Fruit fly (Drosophila melanogaster): ENCODE data around the gene primo-2.

Gene primo-2

DNA sequence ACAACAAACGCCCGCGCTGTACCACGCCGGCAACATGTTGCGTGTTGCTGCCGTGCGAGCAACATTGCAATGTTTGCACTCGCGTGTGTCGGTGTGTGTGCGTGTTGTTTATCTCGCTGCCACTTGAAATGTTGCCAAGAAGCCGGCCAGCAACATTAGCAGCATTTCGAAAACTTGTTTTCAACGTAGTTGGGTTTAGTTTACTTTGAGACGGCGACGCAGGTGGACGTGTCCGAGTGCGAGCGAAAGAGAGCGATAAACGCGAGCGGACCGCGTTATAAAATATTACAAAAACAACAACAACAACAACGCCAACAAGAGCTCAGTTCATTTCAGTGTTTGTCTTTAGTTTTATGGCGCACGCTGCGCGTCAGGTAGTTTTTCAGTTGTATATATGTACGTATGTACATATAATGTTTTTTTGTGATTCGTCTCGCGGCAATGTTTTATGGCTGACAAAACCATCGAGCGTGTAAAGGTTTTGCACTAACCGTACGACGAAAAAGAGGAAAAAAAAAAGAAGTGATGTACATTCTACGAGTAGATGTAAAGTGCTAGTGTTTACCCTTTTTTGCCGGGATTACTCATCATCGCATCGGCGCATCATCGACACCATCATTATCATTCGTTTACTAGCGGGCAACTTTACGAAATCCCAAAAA lies 3.5 kb upstream of the primo-2 start, which contains the start of gene kmr (continued):
- no peak for TF ChIP-seq CG16863 (GFP tag; optimal IDR thresholded peaks at IDR 0.05)
- TF ChIP-seq CG6654 (GFP tag; optimal IDR thresholded peaks at IDR 0.05) = no peak
- no peak for TF ChIP-seq CG1647 (GFP tag; optimal IDR thresholded peaks at IDR 0.05)
- TF ChIP-seq lov (optimal IDR thresholded peaks at IDR 0.05) = no peak
- TF ChIP-seq lov (GFP tag; IDR thresholded peaks at IDR 0.05) = peak; percentile 57; the same call in 1 of the 3 replicates
- TF ChIP-seq CG4360 (GFP tag; IDR thresholded peaks at IDR 0.05) = peak; percentile 97
- TF ChIP-seq scrt (GFP tag; optimal IDR thresholded peaks at IDR 0.05) = peak; percentile 39
- no peak for TF ChIP-seq cato (GFP tag; optimal IDR thresholded peaks at IDR 0.05; ENCODE audit: borderline replicate concordance)
- peak; percentile 60; the same call in 1 of the 2 replicates for TF ChIP-seq stc (GFP tag; IDR thresholded peaks at IDR 0.05)
- TF ChIP-seq kni (GFP tag; optimal IDR thresholded peaks at IDR 0.05) = peak; percentile 83
- TF ChIP-seq fru (optimal IDR thresholded peaks at IDR 0.05) = no peak
- no peak for TF ChIP-seq CG32767 (GFP tag; IDR thresholded peaks at IDR 0.05)
- peak; percentile 67; the same call in 1 of the 2 replicates for TF ChIP-seq bbx (GFP tag; IDR thresholded peaks at IDR 0.05; ENCODE audit: partially characterized antibody)
- no peak; the same call in 1 of the 2 replicates for TF ChIP-seq GATAe (GFP tag; conservative IDR thresholded peaks at IDR 0.05)
- peak; percentile 100 for TF ChIP-seq CG11504 (tag; optimal IDR thresholded peaks at IDR 0.05)
- peak; percentile 76 for TF ChIP-seq abd-A (tag; optimal IDR thresholded peaks at IDR 0.05)
- no peak for TF ChIP-seq Oaz (GFP tag; IDR thresholded peaks at IDR 0.05)
- peak; percentile 58 for TF ChIP-seq mirr (GFP tag; optimal IDR thresholded peaks at IDR 0.05)
- TF ChIP-seq CG6854 (GFP tag; optimal IDR thresholded peaks at IDR 0.05) = peak; percentile 69
- TF ChIP-seq CG32772 (GFP tag; IDR thresholded peaks at IDR 0.05) = no peak
- TF ChIP-seq h (optimal IDR thresholded peaks at IDR 0.05) = no peak
- peak; percentile 15 for TF ChIP-seq CG12391 (tag; optimal IDR thresholded peaks at IDR 0.05)
- peak; percentile 39 for TF ChIP-seq dmrt99B (tag; optimal IDR thresholded peaks at IDR 0.05)
- TF ChIP-seq sc (optimal IDR thresholded peaks at IDR 0.05) = no peak
- no peak for TF ChIP-seq sc (GFP tag; optimal IDR thresholded peaks at IDR 0.05)
- peak; percentile 38 for TF ChIP-seq dm (GFP tag; optimal IDR thresholded peaks at IDR 0.05)
- peak; percentile 21 for TF ChIP-seq Vsx1 (GFP tag; optimal IDR thresholded peaks at IDR 0.05)
- peak; percentile 44 for TF ChIP-seq ac (GFP tag; optimal IDR thresholded peaks at IDR 0.05)
- TF ChIP-seq CG8089 (GFP tag; optimal IDR thresholded peaks at IDR 0.05) = peak; percentile 15
- no peak for TF ChIP-seq CG11085 (GFP tag; IDR thresholded peaks at IDR 0.05)
- TF ChIP-seq btn (GFP tag; optimal IDR thresholded peaks at IDR 0.05) = no peak
- TF ChIP-seq vvl (GFP tag; IDR thresholded peaks at IDR 0.05) = peak; percentile 65; the same call in 1 of the 2 replicates
- no peak for TF ChIP-seq CG17361 (GFP tag; IDR thresholded peaks at IDR 0.05)
- peak in 1 of 2 experiments; percentile 31 for TF ChIP-seq chif (GFP tag; optimal IDR thresholded peaks at IDR 0.05)
- no peak for TF ChIP-seq Ada2b (GFP tag; IDR thresholded peaks at IDR 0.05)
- TF ChIP-seq gfzf (GFP tag; optimal IDR thresholded peaks at IDR 0.05) = no peak
- TF ChIP-seq nom (GFP tag; optimal IDR thresholded peaks at IDR 0.05) = peak; percentile 52
- TF ChIP-seq CG16779 (GFP tag; IDR thresholded peaks at IDR 0.05) = no peak
- TF ChIP-seq bowl (GFP tag; IDR thresholded peaks at IDR 0.05) = peak; percentile 55; the same call in 1 of the 2 replicates
- TF ChIP-seq CG10366 (GFP tag; IDR thresholded peaks at IDR 0.05) = no peak
- TF ChIP-seq CG11247 (GFP tag; IDR thresholded peaks at IDR 0.05) = no peak
- TF ChIP-seq pnt (GFP tag; optimal IDR thresholded peaks at IDR 0.05) = peak; percentile 5
- peak; percentile 14 for TF ChIP-seq CG4282 (GFP tag; optimal IDR thresholded peaks at IDR 0.05)
- TF ChIP-seq jigr1 (GFP tag; IDR thresholded peaks at IDR 0.05) = no peak
- TF ChIP-seq CG10147 (GFP tag; optimal IDR thresholded peaks at IDR 0.05) = no peak
- no peak for TF ChIP-seq CG4820 (GFP tag; optimal IDR thresholded peaks at IDR 0.05)
- TF ChIP-seq B-H1 (GFP tag; IDR thresholded peaks at IDR 0.05) = no peak; the same call in 2 of the 3 replicates
- TF ChIP-seq CG2199 (GFP tag; IDR thresholded peaks at IDR 0.05) = peak; percentile 80
- no peak for TF ChIP-seq al (GFP tag; IDR thresholded peaks at IDR 0.05)
- peak; percentile 47 for TF ChIP-seq CG5180 (GFP tag; optimal IDR thresholded peaks at IDR 0.05)
- TF ChIP-seq tup (GFP tag; optimal IDR thresholded peaks at IDR 0.05) = no peak

All from whole organism, embryonic.